Fruit fly (Drosophila melanogaster) whole organism, prepupa: ENCODE results near the gene mtTFB2.

Experiments
- CG10631 ChIP-seq: fragments of 200-800 bp; sonication (Bioruptor generic); optimal IDR thresholded peaks from 2 replicates; lab custom pipeline; 2016; ENCODE audit warnings: missing biosample characterization, missing genetic modification characterization
- CG10669 ChIP-seq: fragments of 200-800 bp; sonication (Bioruptor generic); optimal IDR thresholded peaks from 3 replicates; lab custom pipeline; 2018; ENCODE audit warnings: missing biosample characterization, mild to moderate bottlenecking, missing genetic modification characterization, moderate library complexity
- CG11294 ChIP-seq: fragments of 200-800 bp; sonication (Bioruptor generic); IDR thresholded peaks from 2 replicates; pipeline ENCODE4 v1.3.6; 2022; ENCODE audit warnings: missing biosample characterization, missing genetic modification characterization
- CG11762 ChIP-seq: fragments of 200-800 bp; sonication (Bioruptor generic); optimal IDR thresholded peaks from 3 replicates; lab custom pipeline; 2016; ENCODE audit warnings: missing biosample characterization, missing genetic modification characterization; ENCODE audit not compliant: insufficient read depth
- CG11902 ChIP-seq: fragments of 200-800 bp; sonication (Bioruptor generic); optimal IDR thresholded peaks from 3 replicates; lab custom pipeline; 2016; ENCODE audit warnings: missing biosample characterization, missing genetic modification characterization
- CG6163 ChIP-seq: fragments of 200-800 bp; sonication (Bioruptor generic); IDR thresholded peaks from 3 replicates; pipeline ENCODE4 v1.3.6; 2022; ENCODE audit warnings: missing biosample characterization, missing genetic modification characterization
- CG6276 ChIP-seq: fragments of 200-800 bp; sonication (Bioruptor generic); optimal IDR thresholded peaks from 2 replicates; lab custom pipeline; 2017; ENCODE audit warnings: missing biosample characterization, mild to moderate bottlenecking, missing genetic modification characterization
- CG6792 ChIP-seq: fragments of 200-800 bp; sonication (Bioruptor generic); optimal IDR thresholded peaks from 3 replicates; lab custom pipeline; 2016; ENCODE audit warnings: missing biosample characterization, missing genetic modification characterization
- CG6854 ChIP-seq: fragments of 200-800 bp; sonication (Bioruptor generic); optimal IDR thresholded peaks from 2 replicates; lab custom pipeline; 2017; ENCODE audit warnings: missing biosample characterization, mild to moderate bottlenecking, missing genetic modification characterization
- CG8119 ChIP-seq: fragments of 200-800 bp; sonication (Bioruptor generic); IDR thresholded peaks from 3 replicates; pipeline ENCODE4 v1.3.6; 2022; ENCODE audit warnings: missing biosample characterization, missing genetic modification characterization
- CG9139 ChIP-seq: fragments of 200-800 bp; sonication (Bioruptor generic); optimal IDR thresholded peaks from 3 replicates; lab custom pipeline; 2017; ENCODE audit warnings: missing biosample characterization, mild to moderate bottlenecking, missing genetic modification characterization
- Eip75B ChIP-seq: fragments of 200-800 bp; sonication (Bioruptor generic); optimal IDR thresholded peaks from 3 replicates; lab custom pipeline; 2016; ENCODE audit warnings: missing biosample characterization, missing genetic modification characterization
- Eip78C ChIP-seq: fragments of 200-800 bp; sonication (Bioruptor generic); peaks from one replicate; lab custom pipeline; 2016; ENCODE audit warnings: missing biosample characterization, missing genetic modification characterization
- Eip93F ChIP-seq: fragments of 200-800 bp; sonication (Bioruptor generic); optimal IDR thresholded peaks from 2 replicates; lab custom pipeline; 2016; ENCODE audit warnings: missing biosample characterization, mild to moderate bottlenecking, missing genetic modification characterization
- Hr38 ChIP-seq: sonication (Bioruptor generic); optimal IDR thresholded peaks from 2 replicates; lab custom pipeline; 2016; ENCODE audit warnings: missing biosample characterization, missing genetic modification characterization
- Hr4 ChIP-seq: fragments of 200-800 bp; sonication (Bioruptor generic); optimal IDR thresholded peaks from 3 replicates; lab custom pipeline; 2016; ENCODE audit warnings: missing biosample characterization, missing genetic modification characterization
- Met ChIP-seq: fragments of 200-800 bp; sonication (Bioruptor generic); optimal IDR thresholded peaks from 3 replicates; lab custom pipeline; 2016; ENCODE audit warnings: missing biosample characterization, missing genetic modification characterization
- OdsH ChIP-seq: fragments of 200-800 bp; sonication (Bioruptor generic); optimal IDR thresholded peaks from 3 replicates; lab custom pipeline; 2016; ENCODE audit warnings: missing biosample characterization, missing genetic modification characterization
- Sox102F ChIP-seq: fragments of 200-800 bp; sonication (Bioruptor generic); optimal IDR thresholded peaks from 2 replicates; lab custom pipeline; 2016; ENCODE audit warnings: missing biosample characterization, mild to moderate bottlenecking, missing genetic modification characterization
- Sox14 ChIP-seq: fragments of 200-800 bp; sonication (Bioruptor generic); optimal IDR thresholded peaks from 3 replicates; lab custom pipeline; 2016; ENCODE audit warnings: missing biosample characterization, missing genetic modification characterization
- cyc ChIP-seq: fragments of 200-800 bp; sonication (Bioruptor generic); optimal IDR thresholded peaks from 3 replicates; lab custom pipeline; 2016; ENCODE audit warnings: missing biosample characterization, missing genetic modification characterization
- dac ChIP-seq: fragments of 200-800 bp; sonication (Bioruptor generic); optimal IDR thresholded peaks from 2 replicates; lab custom pipeline; 2017; ENCODE audit warnings: missing biosample characterization, mild to moderate bottlenecking, missing genetic modification characterization
- dsx ChIP-seq: fragments of 200-800 bp; optimal IDR thresholded peaks from 3 replicates; lab custom pipeline; 2019; ENCODE audit warnings: missing biosample characterization, mild to moderate bottlenecking, missing genetic modification characterization, moderate library complexity; ENCODE audit not compliant: poor library complexity, severe bottlenecking
- eg ChIP-seq: fragments of 200-800 bp; sonication (Bioruptor generic); IDR thresholded peaks from 3 replicates; pipeline ENCODE4 v1.3.6; 2022; ENCODE audit warnings: missing biosample characterization, missing genetic modification characterization
- esn ChIP-seq: fragments of 200-800 bp; sonication (Bioruptor generic); optimal IDR thresholded peaks from 2 replicates; lab custom pipeline; 2016; ENCODE audit warnings: missing biosample characterization, mild to moderate bottlenecking, missing genetic modification characterization, moderate library complexity
- fd85E ChIP-seq: fragments of 200-800 bp; sonication (Bioruptor generic); optimal IDR thresholded peaks from 3 replicates; lab custom pipeline; 2016; ENCODE audit warnings: missing biosample characterization, missing genetic modification characterization
- fkh ChIP-seq: fragments of 200-800 bp; sonication (Bioruptor generic); optimal IDR thresholded peaks from 3 replicates; lab custom pipeline; 2017; ENCODE audit warnings: missing biosample characterization, mild to moderate bottlenecking, missing genetic modification characterization, moderate library complexity
- lz ChIP-seq: fragments of 200-800 bp; sonication (Bioruptor generic); optimal IDR thresholded peaks from 3 replicates; lab custom pipeline; 2016; ENCODE audit warnings: missing biosample characterization, missing genetic modification characterization
- net ChIP-seq: fragments of 200-800 bp; sonication (Bioruptor generic); optimal IDR thresholded peaks from 3 replicates; lab custom pipeline; 2016; ENCODE audit warnings: missing biosample characterization, missing genetic modification characterization
- ss ChIP-seq, 2 experiments: fragments of 200-800 bp; sonication (Bioruptor generic); optimal IDR thresholded peaks; 2 replicates in 1 of 2; 3 replicates in 1 of 2; lab custom pipeline; 2017 to 2018; ENCODE audit warnings: mild to moderate bottlenecking in 2 of 2, missing biosample characterization in 2 of 2, missing genetic modification characterization in 2 of 2, moderate library complexity in 1 of 2
- svp ChIP-seq: fragments of 200-800 bp; sonication (Bioruptor generic); peaks from one replicate; lab custom pipeline; 2016; ENCODE audit warnings: missing biosample characterization, missing genetic modification characterization
- topi ChIP-seq: fragments of 200-800 bp; sonication (Bioruptor generic); optimal IDR thresholded peaks from 3 replicates; lab custom pipeline; 2016; ENCODE audit warnings: missing biosample characterization, missing genetic modification characterization
- vri ChIP-seq: fragments of 200-800 bp; sonication (Bioruptor generic); optimal IDR thresholded peaks from 3 replicates; lab custom pipeline; 2016; ENCODE audit warnings: missing biosample characterization, mild to moderate bottlenecking, missing genetic modification characterization

Gene mtTFB2

DNA sequence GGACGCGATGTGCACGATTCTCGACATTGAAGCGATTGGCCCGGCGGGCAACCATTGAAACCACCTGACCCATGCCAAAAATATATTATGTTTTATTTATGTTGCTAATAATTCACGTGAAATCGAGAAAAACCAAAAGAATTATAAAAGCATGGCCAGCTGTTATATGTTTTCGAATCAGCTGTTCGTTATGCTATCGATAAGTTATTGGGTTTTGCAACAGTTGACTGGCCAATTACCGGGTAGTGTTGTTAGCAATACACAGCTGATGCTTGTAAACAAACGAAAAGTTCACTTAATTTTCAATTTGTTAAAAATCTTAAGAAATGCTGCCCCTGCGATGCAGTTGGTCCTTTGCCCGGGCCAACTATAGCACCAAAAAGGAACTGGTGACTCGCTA lies at the start of gene mtTFB2, which contains the start of gene CG11722:
Gene mtTFB2, plus strand, starts transcription at position 232 of the 400 bp plus-strand sequence.
Gene CG11722, minus strand, starts transcription at position 200 of the 400 bp plus-strand sequence.
- TF ChIP-seq esn (GFP tag; lab: Kevin White, UChicago) (peak; percentile 6), dsx (peak; percentile 1), fkh (GFP tag; lab: Kevin White, UChicago) (peak; percentile 52), Eip78C (GFP tag; lab: Kevin White, UChicago) (peak; percentile 48), CG6792 (GFP tag; lab: Kevin White, UChicago) (no peak), CG8119 (GFP tag; lab: Robert Waterston, UW) (no peak), vri (GFP tag; lab: Kevin White, UChicago) (peak; percentile 42), topi (GFP tag; lab: Kevin White, UChicago) (peak; percentile 33)

DNA sequence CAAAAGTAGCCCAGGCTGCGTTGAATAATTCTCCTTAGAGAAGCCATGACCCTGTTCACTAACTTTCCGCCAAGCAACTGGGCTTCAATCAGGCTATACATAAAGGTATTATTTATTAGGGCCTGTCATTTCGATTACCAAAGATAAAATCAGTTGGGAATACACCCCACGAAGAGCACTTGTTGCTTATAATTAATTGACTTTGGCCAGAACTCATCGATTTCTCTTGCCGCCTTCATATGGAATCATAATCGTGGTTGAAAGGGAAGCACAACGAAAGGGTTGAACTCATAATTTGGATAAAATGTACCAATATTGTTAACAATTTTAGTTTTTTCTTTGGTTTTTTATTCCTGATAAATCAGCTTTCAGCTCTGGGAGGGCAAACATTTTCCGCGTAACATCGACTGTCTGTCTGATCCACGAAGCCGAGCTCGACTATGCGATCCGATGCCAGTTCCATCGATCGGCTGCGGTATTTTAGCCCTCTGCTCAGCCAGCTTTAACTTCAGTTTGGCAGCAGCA lies 48.6 kb upstream of the mtTFB2 start, which contains the start of the genes Gr85a and Spn85F:
Gene Gr85a, minus strand, starts transcription at position 101 of the 525 bp plus-strand sequence.
Gene Spn85F, plus strand, starts transcription at position 475 of the 525 bp plus-strand sequence.
- TF ChIP-seq CG11294 (no peak), Hr4 (no peak), Sox102F (GFP tag; lab: Kevin White, UChicago) (no peak), cyc (GFP tag; lab: Kevin White, UChicago) (no peak), CG6854 (no peak), CG6276 (GFP tag; lab: Kevin White, UChicago) (no peak), ss (GFP tag; optimal IDR thresholded peaks at IDR 0.05; lab: Kevin White, UChicago) (no peak), CG11762 (GFP tag; lab: Kevin White, UChicago) (no peak), CG10669 (GFP tag; lab: Kevin White, UChicago) (no peak), CG6792 (GFP tag; lab: Kevin White, UChicago) (no peak), Eip75B (GFP tag; lab: Kevin White, UChicago) (no peak), CG11902 (GFP tag; lab: Kevin White, UChicago) (no peak), CG10631 (GFP tag; lab: Kevin White, UChicago) (no peak), topi (GFP tag; lab: Kevin White, UChicago) (no peak), dac (no peak), fkh (GFP tag; lab: Kevin White, UChicago) (no peak), CG8119 (GFP tag; lab: Robert Waterston, UW) (no peak), Met (no peak), net (GFP tag; lab: Kevin White, UChicago) (no peak), Eip78C (GFP tag; lab: Kevin White, UChicago) (no peak)

DNA sequence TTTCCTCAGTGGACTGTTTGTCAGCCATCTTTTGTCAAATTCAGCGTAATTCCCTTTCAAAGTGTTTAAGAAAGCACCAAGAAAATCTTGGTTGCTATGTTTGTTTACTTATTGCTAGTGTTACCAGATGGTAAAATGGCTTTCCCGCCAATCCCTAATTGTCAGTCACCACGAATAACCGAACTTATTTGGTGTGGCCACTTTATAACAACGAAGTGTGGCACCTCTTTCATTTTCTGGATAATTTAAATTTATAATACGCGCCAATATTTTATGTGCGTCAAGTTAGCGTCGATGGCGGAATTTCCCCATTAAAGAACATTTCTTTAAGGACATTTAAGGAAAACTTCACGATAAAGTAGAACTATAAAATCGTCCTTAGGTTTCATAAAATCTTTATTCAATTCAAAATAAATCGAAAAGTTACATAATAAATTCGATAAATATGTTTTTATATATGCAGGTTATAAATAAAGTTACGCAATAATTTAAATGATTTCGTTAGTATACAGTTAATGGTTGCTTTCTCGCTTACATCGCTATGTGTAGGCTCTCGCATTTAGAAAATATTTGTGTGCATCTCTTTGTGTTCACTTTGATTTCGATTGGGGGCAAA lies 44.1 kb upstream of the mtTFB2 start, which contains the start of gene CG5359:
Gene CG5359, minus strand, starts transcription at position 103 of the 616 bp plus-strand sequence.
- TF ChIP-seq vri (GFP tag; lab: Kevin White, UChicago) (peak; percentile 55), CG9139 (no peak), Hr38 (GFP tag; lab: Kevin White, UChicago) (no peak), Eip93F (GFP tag; lab: Kevin White, UChicago) (no peak), fkh (GFP tag; lab: Kevin White, UChicago) (peak; percentile 98)
- TF ChIP-seq, all 60 proteins: peak for 2

DNA sequence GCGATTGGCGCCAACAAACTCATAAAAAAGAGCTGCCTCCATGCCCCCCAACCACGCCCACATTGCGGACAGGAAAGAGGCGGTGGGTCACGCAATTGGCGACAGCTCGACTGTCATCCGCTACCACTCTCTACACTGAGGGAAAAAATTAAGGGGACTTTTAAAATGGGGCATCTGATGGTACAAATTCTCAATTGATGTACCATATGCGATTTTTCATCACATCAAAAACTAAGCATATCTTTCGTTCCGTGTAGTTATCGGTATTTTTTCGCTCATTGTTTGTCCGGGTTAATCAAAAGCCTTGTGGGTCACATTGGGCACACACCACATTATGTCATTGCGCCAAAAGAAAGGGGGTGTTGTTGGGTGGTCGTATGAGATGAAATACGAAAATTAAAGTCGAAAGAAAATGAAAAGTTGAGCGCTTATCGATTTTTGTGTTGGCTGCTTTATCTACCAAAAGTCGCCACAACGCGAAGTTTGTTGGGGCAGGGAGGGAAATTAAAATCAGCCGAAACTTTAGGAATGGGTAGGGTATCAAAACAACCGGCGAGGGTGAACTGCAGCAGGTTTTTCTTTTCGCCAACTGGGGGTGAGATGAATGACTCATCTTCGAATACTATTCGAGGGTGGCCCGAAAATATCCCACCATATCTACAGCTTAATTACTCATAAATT lies 21.2 kb upstream of the mtTFB2 start:
- TF ChIP-seq CG6792 (GFP tag; lab: Kevin White, UChicago) (no peak), eg (GFP tag; lab: Robert Waterston, UW) (no peak), CG6276 (GFP tag; lab: Kevin White, UChicago) (no peak), CG11762 (GFP tag; lab: Kevin White, UChicago) (no peak), CG6163 (GFP tag; lab: Robert Waterston, UW) (peak; percentile 45; the same call in 1 of the 3 replicates), Sox14 (GFP tag; lab: Kevin White, UChicago) (no peak), OdsH (no peak), vri (GFP tag; lab: Kevin White, UChicago) (peak; percentile 56), fd85E (no peak), CG10631 (GFP tag; lab: Kevin White, UChicago) (no peak), svp (GFP tag; lab: Kevin White, UChicago) (peak; percentile 48), dac (no peak), lz (GFP tag; lab: Kevin White, UChicago) (no peak)
- TF ChIP-seq, all 60 proteins: peak for 3
